Worm (Caenorhabditis elegans) whole organism, L2 larva: ENCODE data around the gene cnc-5.

Experiments used
- C34F6.9 ChIP-seq: fragments of 150-350 bp; optimal IDR thresholded peaks from 2 replicates; lab custom pipeline; 2014; ENCODE audit warnings: missing biosample characterization, missing genetic modification characterization
- F13H6.1 ChIP-seq: sonication (generic microtip); optimal IDR thresholded peaks from 2 replicates; lab custom pipeline; 2016; ENCODE audit warnings: missing genetic modification characterization, missing compliant biosample characterization
- R02D3.7 ChIP-seq: fragments of 150-350 bp; optimal IDR thresholded peaks from 2 replicates; lab custom pipeline; 2014; ENCODE audit warnings: missing biosample characterization, missing genetic modification characterization
- Y55F3AM.14 ChIP-seq: fragments of 200-800 bp; sonication (Bioruptor generic); optimal IDR thresholded peaks from 2 replicates; lab custom pipeline; 2018; ENCODE audit warnings: mild to moderate bottlenecking, missing genetic modification characterization, missing compliant biosample characterization
- aly-2 ChIP-seq: fragments of 150-350 bp; optimal IDR thresholded peaks from 2 replicates; lab custom pipeline; 2014; ENCODE audit warnings: missing biosample characterization, missing genetic modification characterization
- blmp-1 ChIP-seq: sonication (generic microtip); optimal IDR thresholded peaks from 2 replicates; lab custom pipeline; 2017; ENCODE audit warnings: missing genetic modification characterization, mild to moderate bottlenecking, missing compliant biosample characterization, antibody characterized with exemption, moderate library complexity; ENCODE audit not compliant: insufficient read depth
- ceh-16 ChIP-seq: fragments of 150-350 bp; optimal IDR thresholded peaks from 2 replicates; lab custom pipeline; 2014; ENCODE audit warnings: missing biosample characterization, missing genetic modification characterization
- ceh-82 ChIP-seq: fragments of 150-350 bp; optimal IDR thresholded peaks from 2 replicates; lab custom pipeline; 2014; ENCODE audit warnings: missing biosample characterization, missing genetic modification characterization
- crh-2 ChIP-seq: sonication (generic microtip); optimal IDR thresholded peaks from 2 replicates; lab custom pipeline; 2017; ENCODE audit warnings: missing biosample characterization, missing genetic modification characterization
- dmd-4 ChIP-seq: sonication (generic microtip); optimal IDR thresholded peaks from 2 replicates; lab custom pipeline; 2017; ENCODE audit warnings: missing biosample characterization, missing genetic modification characterization
- egl-27 ChIP-seq: sonication (generic microtip); optimal IDR thresholded peaks from 3 replicates; lab custom pipeline; 2017; ENCODE audit warnings: missing biosample characterization, missing genetic modification reagents, missing genetic modification characterization
- elt-3 ChIP-seq: sonication (generic microtip); optimal IDR thresholded peaks from 2 replicates; lab custom pipeline; 2017; ENCODE audit warnings: missing biosample characterization, missing genetic modification characterization
- fos-1 ChIP-seq: fragments of 150-350 bp; optimal IDR thresholded peaks from 2 replicates; lab custom pipeline; 2014; ENCODE audit warnings: missing biosample characterization, missing genetic modification characterization
- gmeb-1 ChIP-seq: fragments of 150-350 bp; optimal IDR thresholded peaks from 2 replicates; lab custom pipeline; 2014; ENCODE audit warnings: missing biosample characterization, missing genetic modification characterization
- lin-11 ChIP-seq: fragments of 150-350 bp; sonication (generic microtip); optimal IDR thresholded peaks from 2 replicates; lab custom pipeline; 2014; ENCODE audit warnings: missing biosample characterization, missing genetic modification characterization, inconsistent platforms, mixed read lengths
- lin-13 ChIP-seq: fragments of 150-350 bp; optimal IDR thresholded peaks from 2 replicates; lab custom pipeline; 2014; ENCODE audit warnings: missing biosample characterization, missing genetic modification reagents, missing genetic modification characterization
- lsy-2 ChIP-seq, 2 experiments: fragments of 150-350 bp in 1 of 2; sonication (generic microtip) in 1 of 2; optimal IDR thresholded peaks; 2 replicates each; lab custom pipeline; 2014 to 2017; ENCODE audit warnings: missing biosample characterization in 2 of 2, missing genetic modification characterization in 2 of 2
- mab-5 ChIP-seq: fragments of 150-350 bp; optimal IDR thresholded peaks from 2 replicates; lab custom pipeline; 2014; ENCODE audit warnings: missing biosample characterization, missing genetic modification characterization
- mdl-1 ChIP-seq, 2 experiments: fragments of 150-350 bp in 1 of 2; sonication (generic microtip) in 1 of 2; optimal IDR thresholded peaks; 2 replicates each; lab custom pipeline; 2017; ENCODE audit warnings: missing biosample characterization in 2 of 2, missing genetic modification characterization in 2 of 2
- nhr-11 ChIP-seq: fragments of 150-350 bp; optimal IDR thresholded peaks from 2 replicates; lab custom pipeline; 2014; ENCODE audit warnings: missing biosample characterization, missing genetic modification characterization
- nhr-12 ChIP-seq: fragments of 150-350 bp; optimal IDR thresholded peaks from 2 replicates; lab custom pipeline; 2014; ENCODE audit warnings: missing biosample characterization, missing genetic modification characterization
- nhr-129 ChIP-seq: fragments of 150-350 bp; optimal IDR thresholded peaks from 2 replicates; lab custom pipeline; 2014; ENCODE audit warnings: missing biosample characterization, missing genetic modification characterization
- nhr-237 ChIP-seq: fragments of 150-350 bp; optimal IDR thresholded peaks from 2 replicates; lab custom pipeline; 2014; ENCODE audit warnings: missing biosample characterization, missing genetic modification characterization
- nhr-25 ChIP-seq: fragments of 150-350 bp; sonication (generic microtip); optimal IDR thresholded peaks from 3 replicates; lab custom pipeline; 2014; ENCODE audit warnings: missing biosample characterization, missing genetic modification characterization
- nhr-6 ChIP-seq: fragments of 150-350 bp; optimal IDR thresholded peaks from 2 replicates; lab custom pipeline; 2014; ENCODE audit warnings: missing biosample characterization, missing genetic modification characterization
- nhr-77 ChIP-seq: fragments of 150-350 bp; optimal IDR thresholded peaks from 2 replicates; lab custom pipeline; 2014; ENCODE audit warnings: missing biosample characterization, missing genetic modification characterization
- sem-4 ChIP-seq: fragments of 150-350 bp; optimal IDR thresholded peaks from 2 replicates; lab custom pipeline; 2014; ENCODE audit warnings: missing biosample characterization, missing genetic modification reagents, missing genetic modification characterization
- skn-1 ChIP-seq: sonication (generic microtip); optimal IDR thresholded peaks from 2 replicates; lab custom pipeline; 2017; ENCODE audit warnings: missing biosample characterization, missing genetic modification characterization
- sma-3 ChIP-seq: sonication (generic microtip); optimal IDR thresholded peaks from 2 replicates; lab custom pipeline; 2016; ENCODE audit warnings: missing genetic modification reagents, missing genetic modification characterization, missing compliant biosample characterization
- sma-9 ChIP-seq, 2 experiments: fragments of 150-350 bp in 1 of 2; sonication (generic microtip) in 1 of 2; optimal IDR thresholded peaks; 2 replicates each; lab custom pipeline; 2014 to 2016; ENCODE audit warnings: missing genetic modification characterization in 2 of 2, mild to moderate bottlenecking in 1 of 2, missing biosample characterization in 1 of 2, missing compliant biosample characterization in 1 of 2, missing genetic modification reagents in 1 of 2, moderate library complexity in 1 of 2
- unc-39 ChIP-seq: fragments of 150-350 bp; optimal IDR thresholded peaks from 2 replicates; lab custom pipeline; 2014; ENCODE audit warnings: missing biosample characterization, missing genetic modification characterization
- unc-55 ChIP-seq: fragments of 150-350 bp; sonication (generic microtip); optimal IDR thresholded peaks from 3 replicates; lab custom pipeline; 2014; ENCODE audit warnings: missing biosample characterization, missing genetic modification reagents, missing genetic modification characterization
- unc-62 ChIP-seq: fragments of 150-350 bp; optimal IDR thresholded peaks from 2 replicates; lab custom pipeline; 2014; ENCODE audit warnings: missing biosample characterization, missing genetic modification reagents, missing genetic modification characterization
- zag-1 ChIP-seq: fragments of 150-350 bp; optimal IDR thresholded peaks from 2 replicates; lab custom pipeline; 2014; ENCODE audit warnings: missing biosample characterization, missing genetic modification characterization
- ztf-1 ChIP-seq: fragments of 200-800 bp; sonication (Bioruptor generic); conservative IDR thresholded peaks from 2 replicates; pipeline ENCODE4 v1.3.6; 2022; ENCODE audit warnings: missing genetic modification characterization, missing compliant biosample characterization
- ztf-11 ChIP-seq: sonication (generic microtip); optimal IDR thresholded peaks from 2 replicates; lab custom pipeline; 2017; ENCODE audit warnings: missing biosample characterization, missing genetic modification characterization
- ztf-4 ChIP-seq: fragments of 150-350 bp; optimal IDR thresholded peaks from 2 replicates; lab custom pipeline; 2014; ENCODE audit warnings: missing biosample characterization, missing genetic modification characterization

cnc-5 gene

DNA sequence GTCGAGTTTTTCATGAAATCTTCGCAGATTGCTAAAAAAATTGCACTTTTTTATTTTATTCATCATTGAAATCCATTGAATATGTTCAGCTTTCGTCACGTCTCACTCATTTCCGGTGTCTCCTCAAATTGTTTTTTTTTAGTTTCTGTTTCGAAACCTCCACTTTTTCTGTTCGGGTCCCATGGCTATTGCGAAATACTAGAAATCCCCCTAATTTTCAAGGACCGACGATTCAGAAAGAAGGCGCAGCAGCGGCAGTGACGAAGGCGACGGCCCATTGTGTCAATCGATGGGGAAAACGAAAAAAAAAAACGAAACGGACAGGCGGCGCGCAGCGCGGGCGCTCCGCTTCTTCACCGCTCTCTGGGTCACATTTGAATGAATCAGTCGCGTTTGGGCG lies 26.8 kb downstream of the cnc-5 start:
- TF ChIP-seq sma-9 (GFP tag; optimal IDR thresholded peaks at IDR 0.05; lab: Kevin White, UChicago) (peak; percentile 31), sma-9 (tag; optimal IDR thresholded peaks at IDR 0.05; lab: Kevin White, UChicago) (no peak), nhr-12 (tag; lab: Kevin White, UChicago) (no peak)

DNA sequence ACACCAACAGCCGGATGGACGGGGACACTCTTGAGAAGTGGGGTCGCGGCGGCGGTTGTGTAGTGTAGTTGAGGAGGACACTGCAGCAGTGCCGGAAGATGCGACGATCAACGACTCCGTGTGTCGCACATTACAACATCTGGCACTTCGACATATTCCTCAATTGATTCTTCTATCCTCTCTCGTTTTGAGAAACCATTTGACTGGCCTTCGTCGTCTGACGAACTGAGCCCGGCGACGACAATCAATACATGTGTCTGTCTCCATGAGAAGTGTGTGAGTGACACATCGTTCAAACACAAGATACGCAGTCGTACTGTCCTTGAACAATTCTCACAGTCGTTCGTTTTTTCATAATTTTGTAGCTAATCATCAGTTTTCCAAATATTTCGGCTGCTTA lies 27.4 kb downstream of the cnc-5 start:
- TF ChIP-seq nhr-12 (tag; lab: Kevin White, UChicago): no peak
- no peak for TF ChIP-seq unc-62 (GFP tag; lab: Kevin White, UChicago)
- TF ChIP-seq lin-13 (GFP tag; lab: Kevin White, UChicago): no peak
- TF ChIP-seq crh-2 (tag; lab: Kevin White, UChicago): no peak
- no peak for TF ChIP-seq unc-39 (tag; lab: Kevin White, UChicago)
- no peak for TF ChIP-seq blmp-1 (tag; lab: Kevin White, UChicago)
- TF ChIP-seq elt-3 (tag; lab: Kevin White, UChicago): no peak
- no peak for TF ChIP-seq C34F6.9 (tag; lab: Kevin White, UChicago)
- no peak for TF ChIP-seq nhr-77 (tag; lab: Kevin White, UChicago)
- no peak for TF ChIP-seq dmd-4 (tag; lab: Kevin White, UChicago)
- TF ChIP-seq skn-1: no peak
- peak; percentile 13 for TF ChIP-seq nhr-129
- TF ChIP-seq fos-1: peak; percentile 28

- TF ChIP-seq lsy-2 (tag; optimal IDR thresholded peaks at IDR 0.05; lab: Kevin White, UChicago) (peak in 1 of 2 experiments; percentile 43), gmeb-1 (tag; lab: Kevin White, UChicago) (peak; percentile 30), blmp-1 (tag; lab: Kevin White, UChicago) (no peak), skn-1 (peak; percentile 1), fos-1 (peak; percentile 36), nhr-25 (tag; lab: Kevin White, UChicago) (peak; percentile 29), nhr-11 (tag; lab: Kevin White, UChicago) (no peak), ztf-11 (tag; lab: Kevin White, UChicago) (no peak), egl-27 (tag; lab: Kevin White, UChicago) (peak; percentile 31), zag-1 (tag; lab: Kevin White, UChicago) (peak; percentile 62), mab-5 (tag; lab: Kevin White, UChicago) (peak; percentile 39), nhr-237 (tag; lab: Kevin White, UChicago) (no peak), sem-4 (tag; lab: Kevin White, UChicago) (peak; percentile 35), nhr-129 (peak; percentile 85), C34F6.9 (tag; lab: Kevin White, UChicago) (peak; percentile 83), mdl-1 (tag; optimal IDR thresholded peaks at IDR 0.05; lab: Kevin White, UChicago) (peak; percentile 10 to 73), aly-2 (no peak), ztf-4 (peak; percentile 44), unc-55 (peak; percentile 71), unc-39 (tag; lab: Kevin White, UChicago) (no peak), crh-2 (tag; lab: Kevin White, UChicago) (peak; percentile 25), sma-9 (GFP tag; optimal IDR thresholded peaks at IDR 0.05; lab: Kevin White, UChicago) (peak; percentile 48), sma-9 (tag; optimal IDR thresholded peaks at IDR 0.05; lab: Kevin White, UChicago) (no peak), F13H6.1 (tag; lab: Kevin White, UChicago) (peak; percentile 94), ceh-82 (tag; lab: Kevin White, UChicago) (peak; percentile 16), lin-11 (tag; lab: Kevin White, UChicago) (peak; percentile 5), sma-3 (GFP tag; lab: Kevin White, UChicago) (peak; percentile 14)
Measured at ce11 chrV:1474486-1475125, 29.4 kb downstream of the cnc-5 start, which contains the start of the genes F53E2.2 and unc-60. F53E2.2 (plus strand) TSS chrV:1475086. unc-60 (plus strand) TSS chrV:1475086.

DNA sequence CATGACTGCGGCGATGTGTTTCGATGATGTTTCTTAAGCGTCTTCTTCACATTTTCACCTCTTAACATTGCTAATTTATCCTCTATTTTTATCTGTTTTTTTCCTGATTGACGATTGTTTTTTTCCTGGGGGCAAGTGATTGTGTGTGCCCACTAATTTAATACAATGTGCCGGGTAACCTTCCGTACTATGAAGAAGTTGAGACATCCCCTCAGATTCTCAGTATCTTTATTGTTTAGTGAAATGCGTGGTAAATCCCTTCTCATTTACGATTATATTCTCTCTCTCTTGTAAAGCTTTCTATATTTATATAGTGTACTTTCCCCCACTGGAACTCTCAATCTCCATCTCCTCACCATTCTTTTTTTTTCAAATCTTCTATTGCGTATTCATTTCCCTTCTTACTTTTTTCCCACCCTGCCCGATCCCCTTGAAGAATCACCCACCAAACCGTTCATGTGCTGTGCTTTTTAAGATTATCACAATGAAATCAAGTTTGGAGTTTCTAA lies 31.2 kb downstream of the cnc-5 start:
- no peak for TF ChIP-seq C34F6.9 (tag; lab: Kevin White, UChicago)
- TF ChIP-seq ceh-16 (tag; lab: Kevin White, UChicago): no peak
- no peak for TF ChIP-seq unc-62 (GFP tag; lab: Kevin White, UChicago)
- no peak for TF ChIP-seq R02D3.7 (tag; lab: Kevin White, UChicago)
- TF ChIP-seq crh-2 (tag; lab: Kevin White, UChicago): no peak
- TF ChIP-seq egl-27 (tag; lab: Kevin White, UChicago): no peak
- TF ChIP-seq ztf-1 (GFP tag; lab: Robert Waterston, UW): no peak
- no peak for TF ChIP-seq sma-3 (GFP tag; lab: Kevin White, UChicago)
- TF ChIP-seq nhr-12 (tag; lab: Kevin White, UChicago): no peak
- TF ChIP-seq sma-9 (GFP tag; optimal IDR thresholded peaks at IDR 0.05; lab: Kevin White, UChicago): no peak
- no peak for TF ChIP-seq sma-9 (tag; optimal IDR thresholded peaks at IDR 0.05; lab: Kevin White, UChicago)
- TF ChIP-seq elt-3 (tag; lab: Kevin White, UChicago): no peak
- TF ChIP-seq nhr-25 (tag; lab: Kevin White, UChicago): no peak
- TF ChIP-seq nhr-237 (tag; lab: Kevin White, UChicago): no peak
- TF ChIP-seq aly-2: no peak
- no peak for TF ChIP-seq F13H6.1 (tag; lab: Kevin White, UChicago)
- TF ChIP-seq Y55F3AM.14 (GFP tag; lab: Kevin White, UChicago): no peak
- no peak for TF ChIP-seq nhr-6 (tag; lab: Kevin White, UChicago)
- no peak for TF ChIP-seq lsy-2 (tag; optimal IDR thresholded peaks at IDR 0.05; lab: Kevin White, UChicago)
